Worm (Caenorhabditis elegans) whole organism, young adult: Measurements from ENCODE around the gene rip-1.

Source experiments
- F10E7.11 ChIP-seq: sonication (generic microtip); optimal IDR thresholded peaks from 2 replicates; lab custom pipeline; 2017; ENCODE audit warnings: mild to moderate bottlenecking, missing genetic modification characterization, moderate library complexity, missing compliant biosample characterization
- egl-44 ChIP-seq: fragments of 200-800 bp; sonication (Bioruptor generic); IDR thresholded peaks from 2 replicates; pipeline ENCODE4 v1.3.6; 2022; ENCODE audit warnings: missing genetic modification reagents, missing genetic modification characterization, missing compliant biosample characterization
- lin-35 ChIP-seq, 3 experiments: fragments of 150-350 bp in 2 of 3; sonication (generic microtip) in 1 of 3; optimal IDR thresholded peaks; 2 replicates each; lab custom pipeline; 2014 to 2018; ENCODE audit warnings: missing biosample characterization in 3 of 3, missing genetic modification characterization in 3 of 3, missing genetic modification reagents in 3 of 3

DNA sequence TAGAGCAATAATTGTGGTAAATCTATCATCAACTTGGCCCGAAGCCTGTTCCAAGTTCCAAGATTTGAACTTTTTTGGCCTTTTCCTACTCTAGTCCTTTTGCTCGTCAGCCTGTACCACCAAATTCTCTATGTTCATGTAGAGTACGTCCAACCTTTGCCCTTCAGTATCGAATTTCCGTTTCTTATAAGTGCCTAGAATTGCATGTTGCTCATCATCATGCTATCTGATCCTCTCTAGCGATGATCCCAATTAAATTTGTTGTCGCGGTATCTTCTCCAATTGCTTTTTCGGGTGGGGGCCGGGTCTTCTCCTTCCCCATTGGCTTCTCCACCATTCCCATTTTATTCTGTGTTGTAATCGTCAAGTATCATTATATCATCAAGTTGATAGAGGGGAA, 35.4 kb upstream of the rip-1 start:
- TF ChIP-seq lin-35 (GFP tag; optimal IDR thresholded peaks at IDR 0.05; lab: Kevin White, UChicago) (no peak), egl-44 (GFP tag; lab: Robert Waterston, UW) (no peak), F10E7.11 (tag; lab: Kevin White, UChicago) (no peak)
